Worm (Caenorhabditis elegans) whole organism, L4/young adult: Measurements from ENCODE around the gene nhr-205.

ENCODE experiments used
- W03F9.2 ChIP-seq: fragments of 150-350 bp; optimal IDR thresholded peaks from 2 replicates; lab custom pipeline; 2014; ENCODE audit warnings: missing biosample characterization, missing genetic modification characterization
- dao-5 ChIP-seq: sonication (generic microtip); optimal IDR thresholded peaks from 2 replicates; lab custom pipeline; 2016; ENCODE audit warnings: missing genotype, missing genetic modification characterization, moderate library complexity, missing compliant biosample characterization
- him-1 ChIP-seq: sonication (generic microtip); optimal IDR thresholded peaks from 2 replicates; lab custom pipeline; 2016; ENCODE audit warnings: missing genotype, missing genetic modification reagents, missing genetic modification characterization, missing compliant biosample characterization

DNA sequence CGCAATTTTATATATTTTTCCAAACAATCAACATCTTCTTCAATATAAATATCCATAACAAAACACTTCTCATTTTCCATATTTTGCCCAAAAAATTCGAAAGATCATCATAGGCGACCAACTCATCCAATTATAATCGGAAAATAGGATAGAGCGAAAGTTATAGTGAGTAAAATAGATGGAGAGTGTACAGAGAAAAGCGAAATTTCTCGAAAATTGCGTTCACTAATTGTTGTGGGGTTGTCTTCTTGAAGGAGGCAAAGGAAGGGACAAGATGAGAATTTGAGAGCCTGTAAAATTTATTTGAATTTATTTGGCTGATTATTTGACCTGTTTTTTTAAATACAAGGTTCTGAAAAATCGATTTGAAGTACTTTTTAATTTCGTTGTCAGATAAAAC is 46.0 kb downstream of the nhr-205 start:
- TF ChIP-seq W03F9.2 (tag; lab: Kevin White, UChicago) (no peak), him-1 (tag; lab: Kevin White, UChicago) (no peak), dao-5 (tag; lab: Kevin White, UChicago) (no peak)
